Fruit fly (Drosophila melanogaster): Measurements from ENCODE around the gene Hr38.
A peak's percentile ranks its signal among the peaks of the same experiment; 100 is the strongest.

- TF ChIP-seq Hr96 (GFP tag; optimal IDR thresholded peaks at IDR 0.05) (no peak), bab1 (GFP tag; optimal IDR thresholded peaks at IDR 0.05) (peak; percentile 83)
Observed at dm6 chr2L:20757808-20758187, 43.4 kb upstream of the Hr38 start, which contains the start of the genes Rhau and dia.

Measured in whole organism, adult.